Worm (Caenorhabditis elegans): ENCODE results near the gene dcr-1.

The dcr-1 gene

DNA sequence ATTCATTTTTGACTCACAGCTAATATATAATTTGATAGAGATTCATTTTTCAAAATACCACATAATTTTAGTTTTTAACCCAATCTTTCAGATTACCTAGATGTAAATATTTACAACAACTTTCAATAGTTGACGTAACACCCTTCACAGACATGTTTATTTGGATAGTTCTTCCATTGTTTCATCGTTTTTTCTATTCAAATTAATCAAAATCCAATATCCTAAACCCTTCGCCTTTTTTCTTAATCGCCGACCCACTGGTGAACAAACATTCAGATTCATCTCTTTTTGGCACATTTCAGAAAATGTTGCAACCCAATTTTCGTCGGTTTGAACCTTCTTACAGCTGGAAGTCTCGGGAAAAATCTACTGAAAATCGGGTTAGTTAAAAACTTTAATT, 18.9 kb upstream of the dcr-1 start, which contains the start of gene K06H7.1:
K06H7.1 (plus strand) TSS at position 301 of the 400 bp plus-strand sequence.
- TF ChIP-seq efl-1 (optimal IDR thresholded peaks at IDR 0.05) (no peak), efl-1 (GFP tag; optimal IDR thresholded peaks at IDR 0.05 in 1 of 2) (peak in 1 of 2 experiments; percentile 3), lin-14 (GFP tag; optimal IDR thresholded peaks at IDR 0.05) (no peak), unc-86 (tag; optimal IDR thresholded peaks at IDR 0.05) (no peak), hpl-2 (GFP tag; optimal IDR thresholded peaks at IDR 0.05) (no peak)

DNA sequence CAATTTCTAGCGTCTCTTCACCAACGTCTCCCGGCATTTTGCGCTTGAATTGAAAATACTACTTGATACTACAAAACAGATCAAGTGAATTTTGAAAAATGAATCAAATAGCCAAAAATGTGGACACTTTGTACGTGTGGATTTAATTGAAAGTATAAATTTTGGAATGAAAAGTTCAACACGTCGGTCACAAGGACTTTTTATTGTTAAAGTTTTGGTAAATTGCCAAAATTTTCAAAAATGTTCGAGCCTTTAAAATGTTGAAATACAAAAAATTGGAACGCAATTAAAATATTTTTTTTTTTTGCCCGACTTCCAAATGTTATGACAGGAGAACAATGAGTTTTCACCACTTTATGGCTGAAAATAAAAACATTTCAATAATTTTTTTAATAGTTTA, 18.0 kb upstream of the dcr-1 start, which contains the start of gene K06H7.8:
K06H7.8 (minus strand) TSS at position 101 of the 400 bp plus-strand sequence.
- TF ChIP-seq nhr-71 (tag; optimal IDR thresholded peaks at IDR 0.05), result no peak
- TF ChIP-seq efl-1 (optimal IDR thresholded peaks at IDR 0.05), result no peak
- TF ChIP-seq efl-1 (GFP tag; optimal IDR thresholded peaks at IDR 0.05 in 1 of 2), result no peak

DNA sequence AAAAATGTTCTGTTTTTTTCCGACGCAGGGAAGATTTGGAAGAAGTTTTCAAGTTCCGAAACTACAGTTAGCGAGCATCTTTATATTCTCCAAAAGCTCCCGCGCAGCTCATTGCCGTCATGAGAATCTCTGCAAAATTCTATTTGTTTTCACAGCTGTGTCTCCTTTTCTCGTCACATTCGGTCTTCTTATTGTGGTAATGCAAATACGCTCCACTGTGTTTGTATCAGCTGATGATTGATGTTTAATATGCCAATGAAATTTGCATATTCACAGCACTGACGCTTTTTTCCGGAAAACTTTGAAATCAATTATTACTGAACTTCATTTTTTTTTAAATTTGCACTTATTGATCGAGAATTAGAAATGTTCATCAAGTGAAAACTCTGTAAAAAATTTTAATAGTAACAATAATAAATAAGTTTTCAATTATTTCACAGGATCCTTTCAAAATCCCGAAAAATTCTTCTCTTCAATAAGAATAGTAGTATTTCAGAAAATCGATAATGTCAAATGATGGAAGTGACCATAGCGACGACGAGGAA, 13.1 kb upstream of the dcr-1 start, which contains the start of gene K06H7.2:
K06H7.2 (plus strand) TSS at position 495 of the 545 bp plus-strand sequence.
- TF ChIP-seq aha-1 (tag; optimal IDR thresholded peaks at IDR 0.05), result no peak
- peak; percentile 63 for TF ChIP-seq C16A3.4 (tag; optimal IDR thresholded peaks at IDR 0.05)
- TF ChIP-seq nhr-12 (tag; optimal IDR thresholded peaks at IDR 0.05), result no peak
- peak in 1 of 3 experiments; percentile 39 for TF ChIP-seq ceh-82 (tag; optimal IDR thresholded peaks at IDR 0.05)
- peak; percentile 69 to 73 for TF ChIP-seq efl-1 (optimal IDR thresholded peaks at IDR 0.05)
- TF ChIP-seq efl-1 (GFP tag; optimal IDR thresholded peaks at IDR 0.05 in 1 of 2), result peak; percentile 66 to 92
- no peak for TF ChIP-seq C04F5.9 (tag; optimal IDR thresholded peaks at IDR 0.05)
- no peak for TF ChIP-seq skn-1 (tag; optimal IDR thresholded peaks at IDR 0.05)
- TF ChIP-seq alr-1 (tag; optimal IDR thresholded peaks at IDR 0.05; ENCODE audit: borderline replicate concordance), result no peak
- no peak for TF ChIP-seq pqm-1 (tag; optimal IDR thresholded peaks at IDR 0.05)
- TF ChIP-seq hlh-4 (tag; optimal IDR thresholded peaks at IDR 0.05), result no peak
- no peak for TF ChIP-seq ztf-4 (tag; optimal IDR thresholded peaks at IDR 0.05)
- TF ChIP-seq elt-2 (tag; optimal IDR thresholded peaks at IDR 0.05), result no peak
- TF ChIP-seq snu-23 (GFP tag; optimal IDR thresholded peaks at IDR 0.05), result peak; percentile 53
- peak; percentile 30 for TF ChIP-seq fkh-10 (GFP tag; optimal IDR thresholded peaks at IDR 0.05)
- no peak for TF ChIP-seq nhr-84 (tag; optimal IDR thresholded peaks at IDR 0.05)
- peak; percentile 43 for TF ChIP-seq F16B12.6 (tag; optimal IDR thresholded peaks at IDR 0.05)
- no peak for TF ChIP-seq nhr-19 (GFP tag; conservative IDR thresholded peaks at IDR 0.05)
- TF ChIP-seq pag-3 (tag; optimal IDR thresholded peaks at IDR 0.05; ENCODE audit: borderline replicate concordance, insufficient read depth), result no peak
- TF ChIP-seq nhr-90 (tag; optimal IDR thresholded peaks at IDR 0.05; ENCODE audit: poor library complexity), result no peak
- TF ChIP-seq ama-1 (optimal IDR thresholded peaks at IDR 0.05), result no peak
- TF ChIP-seq mep-1 (tag; optimal IDR thresholded peaks at IDR 0.05), result peak; percentile 77
- TF ChIP-seq grh-1 (GFP tag; IDR thresholded peaks at IDR 0.05), result no peak
- TF ChIP-seq pax-3 (tag; optimal IDR thresholded peaks at IDR 0.05), result no peak
- TF ChIP-seq jun-1 (tag; optimal IDR thresholded peaks at IDR 0.05), result no peak
- TF ChIP-seq rnt-1 (tag; optimal IDR thresholded peaks at IDR 0.05), result peak; percentile 13
- no peak for TF ChIP-seq zag-1 (tag; optimal IDR thresholded peaks at IDR 0.05)
- peak; percentile 67 to 90 for TF ChIP-seq lsy-2 (tag; optimal IDR thresholded peaks at IDR 0.05)
- TF ChIP-seq efl-3 (GFP tag; optimal IDR thresholded peaks at IDR 0.05), result no peak
- peak; percentile 78 for TF ChIP-seq lin-15B (tag; optimal IDR thresholded peaks at IDR 0.05)
- no peak for TF ChIP-seq aly-2 (tag; optimal IDR thresholded peaks at IDR 0.05)
- TF ChIP-seq dpl-1 (GFP tag; optimal IDR thresholded peaks at IDR 0.05), result peak; percentile 49 to 79 (median 52)
- TF ChIP-seq unc-62 (GFP tag; optimal IDR thresholded peaks at IDR 0.05), result no peak
- TF ChIP-seq nhr-76 (tag; optimal IDR thresholded peaks at IDR 0.05), result no peak
- peak; percentile 26 for TF ChIP-seq nhr-85 (tag)
- TF ChIP-seq nhr-20 (tag; optimal IDR thresholded peaks at IDR 0.05), result peak; percentile 50
- peak; percentile 44 for TF ChIP-seq fkh-8 (tag; optimal IDR thresholded peaks at IDR 0.05)
- TF ChIP-seq unc-30 (tag; optimal IDR thresholded peaks at IDR 0.05), result no peak
- TF ChIP-seq unc-98 (GFP tag; IDR thresholded peaks at IDR 0.05), result no peak
- no peak for TF ChIP-seq egl-13 (tag; optimal IDR thresholded peaks at IDR 0.05)
- TF ChIP-seq nhr-28 (tag; optimal IDR thresholded peaks at IDR 0.05), result no peak
- no peak for TF ChIP-seq lir-3 (tag; optimal IDR thresholded peaks at IDR 0.05; ENCODE audit: poor library complexity)
- no peak for TF ChIP-seq ceh-88 (GFP tag; IDR thresholded peaks at IDR 0.05)
- peak; percentile 63 for TF ChIP-seq nhr-77 (tag; optimal IDR thresholded peaks at IDR 0.05)
- no peak for TF ChIP-seq xbp-1 (tag; optimal IDR thresholded peaks at IDR 0.05)

Measured in whole organism, L1 larva.